Fruit fly (Drosophila melanogaster) whole organism, prepupa: ENCODE results near the gene CG2260.

ENCODE experiments used
- Blimp-1 ChIP-seq: fragments of 200-800 bp; sonication (Bioruptor generic); optimal IDR thresholded peaks from 3 replicates; lab custom pipeline; 2017; ENCODE audit warnings: missing biosample characterization, missing genetic modification characterization, mild to moderate bottlenecking, moderate library complexity, missing genetic modification reagents
- CG1621 ChIP-seq: fragments of 200-800 bp; sonication (Bioruptor generic); optimal IDR thresholded peaks from 3 replicates; lab custom pipeline; 2018; ENCODE audit warnings: missing biosample characterization, mild to moderate bottlenecking, missing genetic modification characterization
- CG3032 ChIP-seq: fragments of 200-800 bp; optimal IDR thresholded peaks from 2 replicates; lab custom pipeline; 2019; ENCODE audit warnings: missing biosample characterization, mild to moderate bottlenecking, missing genetic modification characterization, moderate library complexity
- CG8319 ChIP-seq: fragments of 200-800 bp; sonication (Bioruptor generic); optimal IDR thresholded peaks from 3 replicates; lab custom pipeline; 2016; ENCODE audit warnings: missing biosample characterization, missing genetic modification characterization
- Smox ChIP-seq: fragments of 200-800 bp; sonication (Bioruptor generic); optimal IDR thresholded peaks from 3 replicates; lab custom pipeline; 2016; ENCODE audit warnings: missing biosample characterization, missing genetic modification characterization
- Sox14 ChIP-seq: fragments of 200-800 bp; sonication (Bioruptor generic); optimal IDR thresholded peaks from 3 replicates; lab custom pipeline; 2016; ENCODE audit warnings: missing biosample characterization, missing genetic modification characterization
- esn ChIP-seq: fragments of 200-800 bp; sonication (Bioruptor generic); optimal IDR thresholded peaks from 2 replicates; lab custom pipeline; 2016; ENCODE audit warnings: missing biosample characterization, mild to moderate bottlenecking, missing genetic modification characterization, moderate library complexity
- salr ChIP-seq, 2 experiments: fragments of 200-800 bp; sonication (Bioruptor generic); optimal IDR thresholded peaks; 3 replicates each; lab custom pipeline; 2016 to 2018; ENCODE audit warnings: missing biosample characterization in 2 of 2, missing genetic modification characterization in 2 of 2, mild to moderate bottlenecking in 1 of 2
- spab ChIP-seq: fragments of 200-800 bp; sonication (Bioruptor generic); optimal IDR thresholded peaks from 2 replicates; lab custom pipeline; 2017; ENCODE audit warnings: missing biosample characterization, mild to moderate bottlenecking, missing genetic modification characterization, missing genetic modification reagents
- topi ChIP-seq: fragments of 200-800 bp; sonication (Bioruptor generic); optimal IDR thresholded peaks from 3 replicates; lab custom pipeline; 2016; ENCODE audit warnings: missing biosample characterization, missing genetic modification characterization
- vri ChIP-seq: fragments of 200-800 bp; sonication (Bioruptor generic); optimal IDR thresholded peaks from 3 replicates; lab custom pipeline; 2016; ENCODE audit warnings: missing biosample characterization, mild to moderate bottlenecking, missing genetic modification characterization

- no peak for TF ChIP-seq CG3032 (tag; lab: Kevin White, UChicago)
- TF ChIP-seq CG1621: no peak
- TF ChIP-seq spab: no peak
- no peak for TF ChIP-seq Blimp-1 (GFP tag; lab: Kevin White, UChicago)
- no peak for TF ChIP-seq CG8319 (GFP tag; lab: Kevin White, UChicago)
- no peak for TF ChIP-seq topi (GFP tag; lab: Kevin White, UChicago)
- no peak for TF ChIP-seq Sox14 (GFP tag; lab: Kevin White, UChicago)
- no peak for TF ChIP-seq salr (GFP tag; optimal IDR thresholded peaks at IDR 0.05; lab: Kevin White, UChicago)
- TF ChIP-seq Smox: no peak
- TF ChIP-seq esn (GFP tag; lab: Kevin White, UChicago): no peak
- TF ChIP-seq vri (GFP tag; lab: Kevin White, UChicago): no peak
Measured at dm6 chrX:8115343-8115676, 5.6 kb downstream of the CG2260 start.
